Fruit fly (Drosophila melanogaster): ENCODE results near the gene Lar.

- TF ChIP-seq fd85E (GFP tag; optimal IDR thresholded peaks at IDR 0.05) (no peak), esn (GFP tag; optimal IDR thresholded peaks at IDR 0.05) (no peak), CG10631 (GFP tag; optimal IDR thresholded peaks at IDR 0.05) (no peak), CG11902 (GFP tag; optimal IDR thresholded peaks at IDR 0.05) (no peak), Hr39 (GFP tag; optimal IDR thresholded peaks at IDR 0.05) (no peak), CG9139 (GFP tag; optimal IDR thresholded peaks at IDR 0.05) (no peak), OdsH (GFP tag; optimal IDR thresholded peaks at IDR 0.05) (no peak), CG11762 (GFP tag; optimal IDR thresholded peaks at IDR 0.05; ENCODE audit: insufficient read depth) (no peak), topi (GFP tag; optimal IDR thresholded peaks at IDR 0.05) (no peak)
Measured at dm6 chr2L:19579995-19580578, 6.3 kb upstream of the Lar start, which contains the start of gene Pmvk.
